Fruit fly (Drosophila melanogaster) whole organism, embryonic: ENCODE data around the gene gdl.

Experiments
- CG10462 ChIP-seq: fragments of 200-800 bp; sonication (Bioruptor generic); optimal IDR thresholded peaks from 2 replicates; lab custom pipeline; 2016; ENCODE audit warnings: missing biosample characterization, missing genetic modification characterization
- CG10979 ChIP-seq: fragments of 200-800 bp; sonication (Bioruptor generic); optimal IDR thresholded peaks from 2 replicates; lab custom pipeline; 2018; ENCODE audit warnings: missing biosample characterization, mild to moderate bottlenecking, missing genetic modification characterization, moderate library complexity
- CG11247 ChIP-seq: fragments of 200-800 bp; sonication (Bioruptor generic); IDR thresholded peaks from 2 replicates; pipeline ENCODE4 v1.3.6; 2022; ENCODE audit warnings: missing biosample characterization, missing genetic modification characterization
- CG13424 ChIP-seq: fragments of 200-800 bp; sonication (Bioruptor generic); optimal IDR thresholded peaks from 2 replicates; lab custom pipeline; 2019; ENCODE audit warnings: missing biosample characterization, mild to moderate bottlenecking, missing genetic modification characterization, moderate library complexity
- CG14014 ChIP-seq: fragments of 200-800 bp; sonication (Bioruptor generic); IDR thresholded peaks from 2 replicates; pipeline ENCODE4 v1.3.6; 2022; ENCODE audit warnings: missing biosample characterization, missing genetic modification characterization
- CG15696 ChIP-seq: fragments of 200-800 bp; sonication (Bioruptor generic); optimal IDR thresholded peaks from 2 replicates; lab custom pipeline; 2019; ENCODE audit warnings: missing biosample characterization, mild to moderate bottlenecking, missing genetic modification characterization, moderate library complexity
- CG17912 ChIP-seq: fragments of 200-800 bp; sonication (Bioruptor generic); optimal IDR thresholded peaks from 2 replicates; lab custom pipeline; 2018; ENCODE audit warnings: missing biosample characterization, mild to moderate bottlenecking, missing genetic modification characterization
- CG1832 ChIP-seq: fragments of 200-800 bp; sonication (Bioruptor generic); optimal IDR thresholded peaks from 2 replicates; lab custom pipeline; 2017; ENCODE audit warnings: missing biosample characterization, mild to moderate bottlenecking, missing genetic modification characterization, inconsistent platforms
- CG18476 ChIP-seq: fragments of 200-800 bp; sonication (Bioruptor generic); optimal IDR thresholded peaks from 2 replicates; lab custom pipeline; 2016; ENCODE audit warnings: missing biosample characterization, mild to moderate bottlenecking, missing genetic modification characterization
- CG2202 ChIP-seq: fragments of 200-800 bp; sonication (Bioruptor generic); optimal IDR thresholded peaks from 2 replicates; lab custom pipeline; 2018; ENCODE audit warnings: missing biosample characterization, mild to moderate bottlenecking, missing genetic modification characterization
- CG31224 ChIP-seq: fragments of 200-800 bp; sonication (Bioruptor generic); IDR thresholded peaks from 2 replicates; pipeline ENCODE4 v1.3.6; 2022; ENCODE audit warnings: missing biosample characterization, missing genetic modification characterization
- CG31388 ChIP-seq: fragments of 200-800 bp; sonication (Bioruptor generic); optimal IDR thresholded peaks from 2 replicates; lab custom pipeline; 2016; ENCODE audit warnings: missing biosample characterization, missing genetic modification characterization
- CG31441 ChIP-seq: fragments of 200-800 bp; sonication (Bioruptor generic); IDR thresholded peaks from 2 replicates; pipeline ENCODE4 v1.3.6; 2022; ENCODE audit warnings: missing biosample characterization, missing genetic modification characterization
- CG3163 ChIP-seq: fragments of 200-800 bp; sonication (Bioruptor generic); optimal IDR thresholded peaks from 3 replicates; lab custom pipeline; 2016; ENCODE audit warnings: missing biosample characterization, missing genetic modification characterization
- CG4730 ChIP-seq: fragments of 200-800 bp; sonication (Bioruptor generic); IDR thresholded peaks from 2 replicates; pipeline ENCODE4 v1.3.6; 2022; ENCODE audit warnings: missing biosample characterization, missing genetic modification characterization
- CG6813 ChIP-seq: fragments of 200-800 bp; sonication (Bioruptor generic); optimal IDR thresholded peaks from 2 replicates; lab custom pipeline; 2017; ENCODE audit warnings: missing biosample characterization, missing genetic modification characterization, mild to moderate bottlenecking, moderate library complexity, missing genetic modification reagents
- CG7357 ChIP-seq: fragments of 200-800 bp; sonication (Bioruptor generic); IDR thresholded peaks from 3 replicates; pipeline ENCODE4 v1.3.6; 2022; ENCODE audit warnings: missing biosample characterization, missing genetic modification characterization
- CG7745 ChIP-seq: fragments of 200-800 bp; sonication (Bioruptor generic); optimal IDR thresholded peaks from 2 replicates; lab custom pipeline; 2018; ENCODE audit warnings: missing biosample characterization, mild to moderate bottlenecking, missing genetic modification characterization, moderate library complexity
- CG8089 ChIP-seq: fragments of 200-800 bp; sonication (Bioruptor generic); optimal IDR thresholded peaks from 3 replicates; lab custom pipeline; 2016; ENCODE audit warnings: missing biosample characterization, missing genetic modification characterization
- CG8290 ChIP-seq, 3 experiments: fragments of 200-800 bp; sonication (Bioruptor generic); optimal IDR thresholded peaks; 2 replicates each; lab custom pipeline; 2016 to 2019; ENCODE audit warnings: missing biosample characterization in 3 of 3, missing genetic modification characterization in 3 of 3, mild to moderate bottlenecking in 2 of 3, moderate library complexity in 1 of 3
- CG8478 ChIP-seq: fragments of >200 bp; optimal IDR thresholded peaks from 2 replicates; lab custom pipeline; 2018
- CkIIα-i1 ChIP-seq: fragments of 200-800 bp; sonication (Bioruptor generic); IDR thresholded peaks from 2 replicates; pipeline ENCODE4 v1.3.6; 2022; ENCODE audit warnings: missing biosample characterization, missing genetic modification characterization
- Dek ChIP-seq: fragments of 200-800 bp; sonication (Bioruptor generic); optimal IDR thresholded peaks from 3 replicates; lab custom pipeline; 2019; ENCODE audit warnings: missing biosample characterization, mild to moderate bottlenecking, missing genetic modification characterization, moderate library complexity
- Dll ChIP-seq: fragments of 200-800 bp; sonication (Bioruptor generic); IDR thresholded peaks from 4 replicates; pipeline ENCODE4 v1.3.6; 2022; ENCODE audit warnings: missing biosample characterization, missing genetic modification characterization; ENCODE audit not compliant: partially characterized antibody
- Doc2 ChIP-seq: fragments of 200-800 bp; sonication (Bioruptor generic); IDR thresholded peaks from 2 replicates; pipeline ENCODE4 v1.3.6; 2022; ENCODE audit warnings: missing biosample characterization, missing genetic modification characterization
- Eip74EF ChIP-seq, 2 experiments: fragments of 200-800 bp in 1 of 2; fragments of >200 bp in 1 of 2; sonication (Bioruptor generic) in 1 of 2; optimal IDR thresholded peaks; 2 replicates each; lab custom pipeline; 2017 to 2019; ENCODE audit warnings: missing biosample characterization in 2 of 2, missing genetic modification characterization in 2 of 2, mild to moderate bottlenecking in 1 of 2, moderate library complexity in 1 of 2
- Mad ChIP-seq: fragments of 200-800 bp; sonication (Bioruptor generic); optimal IDR thresholded peaks from 2 replicates; lab custom pipeline; 2016; ENCODE audit warnings: missing biosample characterization, missing genetic modification characterization
- Nf-YC ChIP-seq: fragments of 200-800 bp; optimal IDR thresholded peaks from 3 replicates; lab custom pipeline; 2019; ENCODE audit warnings: missing biosample characterization, mild to moderate bottlenecking, missing genetic modification characterization, moderate library complexity
- Sox100B ChIP-seq: fragments of 200-800 bp; sonication (Bioruptor generic); optimal IDR thresholded peaks from 3 replicates; lab custom pipeline; 2018; ENCODE audit warnings: missing biosample characterization, mild to moderate bottlenecking, missing genetic modification characterization
- Ssrp ChIP-seq: fragments of 200-800 bp; sonication (Bioruptor generic); optimal IDR thresholded peaks from 2 replicates; lab custom pipeline; 2018; ENCODE audit warnings: missing biosample characterization, mild to moderate bottlenecking, missing genetic modification characterization, moderate library complexity
- YL-1 ChIP-seq: fragments of 200-800 bp; sonication (Bioruptor generic); optimal IDR thresholded peaks from 3 replicates; lab custom pipeline; 2017; ENCODE audit warnings: missing biosample characterization, mild to moderate bottlenecking, missing genetic modification characterization
- ac ChIP-seq: fragments of 200-800 bp; sonication (Bioruptor generic); optimal IDR thresholded peaks from 3 replicates; lab custom pipeline; 2017; ENCODE audit warnings: missing biosample characterization, mild to moderate bottlenecking, missing genetic modification characterization
- ato ChIP-seq: fragments of 200-800 bp; sonication (Bioruptor generic); IDR thresholded peaks from 2 replicates; pipeline ENCODE4 v1.3.6; 2022; ENCODE audit warnings: missing biosample characterization, missing genetic modification characterization; ENCODE audit not compliant: partially characterized antibody
- danr ChIP-seq: fragments of 200-800 bp; sonication (Bioruptor generic); IDR thresholded peaks from 2 replicates; pipeline ENCODE4 v1.3.6; 2022; ENCODE audit warnings: missing biosample characterization, missing genetic modification characterization
- dati ChIP-seq: fragments of 200-800 bp; sonication (Bioruptor generic); IDR thresholded peaks from 2 replicates; pipeline ENCODE4 v1.3.6; 2022; ENCODE audit warnings: missing biosample characterization, missing genetic modification characterization
- ewg ChIP-seq: fragments of 200-800 bp; sonication (Bioruptor generic); optimal IDR thresholded peaks from 3 replicates; lab custom pipeline; 2017; ENCODE audit warnings: mild to moderate bottlenecking, missing biosample characterization, missing genetic modification reagents, missing genetic modification characterization
- exex ChIP-seq: fragments of 200-800 bp; sonication (Bioruptor generic); optimal IDR thresholded peaks from 4 replicates; lab custom pipeline; 2018; ENCODE audit warnings: missing biosample characterization, mild to moderate bottlenecking, missing genetic modification characterization, moderate library complexity
- ind ChIP-seq: fragments of 200-800 bp; sonication (Bioruptor generic); optimal IDR thresholded peaks from 3 replicates; lab custom pipeline; 2016; ENCODE audit warnings: missing biosample characterization, missing genetic modification characterization
- lmd ChIP-seq: fragments of 200-800 bp; sonication (Bioruptor generic); IDR thresholded peaks from 2 replicates; pipeline ENCODE4 v1.3.6; 2022; ENCODE audit warnings: missing biosample characterization, missing genetic modification characterization
- odd ChIP-seq: fragments of 200-800 bp; sonication (Bioruptor generic); optimal IDR thresholded peaks from 2 replicates; lab custom pipeline; 2017; ENCODE audit warnings: missing biosample characterization, mild to moderate bottlenecking, missing genetic modification characterization
- onecut ChIP-seq: fragments of 200-800 bp; sonication (Bioruptor generic); IDR thresholded peaks from 2 replicates; pipeline ENCODE4 v1.3.6; 2022; ENCODE audit warnings: missing biosample characterization, missing genetic modification characterization
- otp ChIP-seq: fragments of 200-800 bp; sonication (Bioruptor generic); IDR thresholded peaks from 3 replicates; pipeline ENCODE4, ENCODE4 v1.3.6; 2022; ENCODE audit warnings: missing biosample characterization, missing genetic modification characterization
- pfk ChIP-seq: fragments of 200-800 bp; sonication (Bioruptor generic); optimal IDR thresholded peaks from 2 replicates; lab custom pipeline; 2018; ENCODE audit warnings: missing biosample characterization, mild to moderate bottlenecking, missing genetic modification characterization, moderate library complexity
- pho ChIP-seq: fragments of 200-800 bp; sonication (Bioruptor generic); optimal IDR thresholded peaks from 2 replicates; lab custom pipeline; 2016; ENCODE audit warnings: missing biosample characterization, missing genetic modification characterization
- scrt ChIP-seq: fragments of 200-800 bp; sonication (Bioruptor generic); optimal IDR thresholded peaks from 2 replicates; lab custom pipeline; 2018; ENCODE audit warnings: missing biosample characterization, mild to moderate bottlenecking, missing genetic modification characterization, moderate library complexity
- sens-2 ChIP-seq: fragments of 200-800 bp; sonication (Bioruptor generic); IDR thresholded peaks from 2 replicates; pipeline ENCODE4 v1.3.6; 2022; ENCODE audit warnings: missing biosample characterization, missing genetic modification characterization
- tup ChIP-seq: fragments of 200-800 bp; sonication (Bioruptor generic); optimal IDR thresholded peaks from 2 replicates; lab custom pipeline; 2016; ENCODE audit warnings: missing biosample characterization, mild to moderate bottlenecking, missing genetic modification characterization, moderate library complexity
- tx ChIP-seq: fragments of 200-800 bp; sonication (Bioruptor generic); optimal IDR thresholded peaks from 2 replicates; lab custom pipeline; 2016; ENCODE audit warnings: missing biosample characterization, missing genetic modification characterization
- wek ChIP-seq: fragments of 200-800 bp; sonication (Bioruptor generic); optimal IDR thresholded peaks from 3 replicates; lab custom pipeline; 2018; ENCODE audit warnings: missing biosample characterization, mild to moderate bottlenecking, missing genetic modification characterization, moderate library complexity
- zf30C ChIP-seq: fragments of 200-800 bp; sonication (Bioruptor generic); optimal IDR thresholded peaks from 3 replicates; lab custom pipeline; 2018; ENCODE audit warnings: missing biosample characterization, mild to moderate bottlenecking, missing genetic modification characterization

Gene gdl

DNA sequence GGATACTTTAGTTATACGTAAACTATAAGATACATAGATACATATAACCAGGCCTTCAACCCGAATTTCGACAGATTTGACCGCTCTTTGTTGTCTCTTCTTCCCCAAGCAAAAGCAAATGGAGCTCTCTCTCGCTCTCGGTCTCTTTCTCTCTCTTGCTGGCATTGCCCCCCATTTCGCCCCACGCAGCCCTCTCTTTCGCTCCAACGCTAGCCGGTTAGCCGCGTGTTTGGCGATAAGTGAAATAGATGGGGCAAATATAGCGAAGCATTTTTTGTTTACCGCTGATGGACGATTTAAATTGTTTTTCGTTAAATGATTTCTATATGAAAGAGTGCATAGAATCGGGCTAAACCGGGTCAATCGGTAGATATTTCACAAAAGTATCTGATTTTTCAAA is 5.2 kb downstream of the gdl start (continued):
- TF ChIP-seq onecut (GFP tag; lab: Robert Waterston, UW) (no peak), Eip74EF (GFP tag; optimal IDR thresholded peaks at IDR 0.05; lab: Kevin White, UChicago) (no peak), otp (GFP tag; lab: Robert Waterston, UW) (peak; percentile 38; the same call in 1 of the 3 replicates), Dll (peak; percentile 61), Nf-YC (tag; lab: Kevin White, UChicago) (no peak), CG14014 (GFP tag; lab: Robert Waterston, UW) (peak; percentile 20; the same call in 1 of the 2 replicates), CG8290 (GFP tag; optimal IDR thresholded peaks at IDR 0.05; lab: Kevin White, UChicago) (peak; percentile 6), CG8290 (tag; optimal IDR thresholded peaks at IDR 0.05; lab: Kevin White, UChicago) (peak in 1 of 2 experiments; percentile 19), scrt (GFP tag; lab: Kevin White, UChicago) (peak; percentile 21), CG2202 (tag; lab: Kevin White, UChicago) (no peak), tup (GFP tag; lab: Kevin White, UChicago) (no peak), Dek (no peak), tx (GFP tag; lab: Kevin White, UChicago) (no peak), exex (tag; lab: Kevin White, UChicago) (no peak), CG10462 (no peak), ac (no peak), CkIIα-i1 (GFP tag; lab: Robert Waterston, UW) (no peak), dati (no peak), ind (GFP tag; lab: Kevin White, UChicago) (no peak), CG31441 (GFP tag; lab: Robert Waterston, UW) (no peak), YL-1 (GFP tag; lab: Kevin White, UChicago) (no peak), CG31388 (no peak), CG15696 (tag; lab: Kevin White, UChicago) (no peak), CG17912 (GFP tag; lab: Kevin White, UChicago) (no peak), Mad (GFP tag; lab: Kevin White, UChicago) (no peak), Sox100B (GFP tag; lab: Kevin White, UChicago) (no peak), CG6813 (GFP tag; lab: Kevin White, UChicago) (no peak), CG10979 (tag; lab: Kevin White, UChicago) (no peak), ewg (GFP tag; lab: Kevin White, UChicago) (no peak), CG8089 (GFP tag; lab: Kevin White, UChicago) (no peak), CG11247 (GFP tag; lab: Robert Waterston, UW) (no peak), CG1832 (peak; percentile 82), CG3163 (peak; percentile 88), lmd (no peak), CG8478 (lab: Kevin White, UChicago) (no peak), CG7357 (GFP tag; lab: Robert Waterston, UW) (no peak), pho (no peak), CG7745 (no peak), ato (GFP tag; lab: Robert Waterston, UW) (no peak), Doc2 (GFP tag; lab: Robert Waterston, UW) (no peak), CG18476 (GFP tag; lab: Kevin White, UChicago) (no peak), zf30C (GFP tag; lab: Kevin White, UChicago) (no peak), CG4730 (GFP tag; lab: Robert Waterston, UW) (no peak), odd (no peak), sens-2 (GFP tag; lab: Robert Waterston, UW) (no peak), wek (GFP tag; lab: Kevin White, UChicago) (peak; percentile 50), CG31224 (GFP tag; lab: Robert Waterston, UW) (no peak), CG13424 (no peak), Ssrp (tag; lab: Kevin White, UChicago) (no peak), danr (no peak), pfk (GFP tag; lab: Kevin White, UChicago) (no peak)
